Worm (Caenorhabditis elegans): ENCODE results near the gene tbg-1.

tbg-1 gene

DNA sequence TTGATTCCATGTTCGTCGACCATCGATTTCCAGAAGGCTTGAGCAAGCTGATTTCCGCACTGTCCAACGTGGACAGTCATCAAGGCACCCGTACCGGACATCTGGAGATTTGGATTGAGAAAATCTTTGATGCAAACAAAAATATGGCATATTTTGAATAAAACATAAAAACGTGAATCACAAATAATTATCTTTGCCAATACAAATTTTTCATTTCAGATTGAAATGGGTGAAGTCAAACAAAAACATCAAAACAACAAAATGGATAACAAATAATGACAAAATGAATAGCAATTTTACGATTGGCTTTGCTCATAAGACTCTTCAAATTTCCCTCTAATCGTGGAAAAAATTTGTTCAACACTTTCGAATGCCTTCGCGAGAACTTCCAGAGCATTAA is at the start of gene tbg-1:
tbg-1 (minus strand) TSS at position 101 of the 400 bp plus-strand sequence.
- TF ChIP-seq unc-62 (GFP tag; optimal IDR thresholded peaks at IDR 0.05), result no peak

DNA sequence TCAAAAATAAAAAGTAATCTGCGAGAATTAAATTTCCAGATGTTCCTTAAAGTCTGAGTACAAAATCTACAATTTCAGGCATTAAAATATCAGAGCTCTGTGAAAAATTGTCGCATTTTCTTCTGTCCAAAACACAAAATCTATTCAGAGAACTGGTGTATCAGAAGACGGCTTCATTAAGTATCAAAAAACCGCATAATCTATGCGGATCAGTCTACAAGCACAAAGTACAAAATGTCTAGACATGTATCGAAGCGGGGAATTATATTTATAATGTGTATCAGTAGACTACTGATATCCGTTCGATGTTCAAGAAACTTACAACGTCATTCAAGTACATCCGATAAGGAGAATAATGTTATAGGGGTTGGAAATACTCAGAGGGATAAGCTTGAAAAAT is 40.6 kb upstream of the tbg-1 start:
- TF ChIP-seq unc-62 (GFP tag; optimal IDR thresholded peaks at IDR 0.05), result no peak

DNA sequence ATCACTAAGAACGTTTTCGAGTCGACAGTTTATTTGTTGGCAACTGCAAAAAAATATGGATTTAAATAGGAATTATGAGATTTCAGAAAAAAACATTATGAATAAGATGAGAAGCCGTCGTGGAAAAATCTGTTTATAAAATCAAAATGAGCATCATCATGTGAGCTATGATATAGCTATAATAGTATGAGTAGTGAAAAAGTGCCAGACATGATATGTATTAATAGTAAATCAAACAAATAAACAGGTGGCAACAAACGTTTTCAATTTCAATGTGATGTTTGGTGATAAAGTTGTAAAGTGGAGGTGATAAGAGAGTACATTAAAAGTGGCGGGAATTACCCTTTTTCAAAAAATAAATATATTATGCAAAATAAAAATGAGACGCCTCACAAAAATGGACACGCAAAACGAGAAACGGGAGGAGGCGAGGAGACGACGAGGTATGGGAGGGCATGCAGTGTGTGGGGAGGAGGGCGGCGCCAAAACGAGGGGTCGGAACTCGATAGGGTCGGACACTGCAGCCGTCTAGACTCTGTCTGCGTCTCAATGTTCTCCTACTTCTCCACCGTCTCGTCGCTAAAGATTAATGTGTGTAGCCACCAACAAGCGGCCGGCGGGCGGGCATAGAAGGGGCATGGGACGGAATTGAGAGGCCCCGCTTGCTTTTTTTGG is 38.8 kb upstream of the tbg-1 start, which contains the start of gene C07A9.9:
C07A9.9 (minus strand) TSS at position 51 of the 675 bp plus-strand sequence.
- no peak for TF ChIP-seq unc-62 (GFP tag; optimal IDR thresholded peaks at IDR 0.05)

DNA sequence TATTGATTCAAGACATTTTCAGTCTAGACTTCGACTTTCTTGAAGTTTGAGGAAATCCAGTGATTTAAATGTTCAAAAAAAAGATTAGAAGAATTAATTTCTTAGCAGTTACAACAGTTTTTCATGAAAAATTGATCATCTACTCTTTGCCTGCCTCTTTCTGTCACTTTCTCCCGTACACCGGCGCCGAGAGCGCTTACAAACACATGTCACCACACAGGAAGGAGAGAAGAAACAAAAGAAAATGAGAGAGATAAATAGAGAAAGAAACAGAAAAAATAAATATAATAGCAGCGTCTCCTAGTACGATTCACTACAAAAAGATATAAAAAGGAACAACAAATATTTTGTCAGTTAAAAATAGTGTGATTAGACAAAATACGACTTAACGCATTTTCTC is 37.7 kb upstream of the tbg-1 start:
- TF ChIP-seq unc-62 (GFP tag; optimal IDR thresholded peaks at IDR 0.05), result no peak

DNA sequence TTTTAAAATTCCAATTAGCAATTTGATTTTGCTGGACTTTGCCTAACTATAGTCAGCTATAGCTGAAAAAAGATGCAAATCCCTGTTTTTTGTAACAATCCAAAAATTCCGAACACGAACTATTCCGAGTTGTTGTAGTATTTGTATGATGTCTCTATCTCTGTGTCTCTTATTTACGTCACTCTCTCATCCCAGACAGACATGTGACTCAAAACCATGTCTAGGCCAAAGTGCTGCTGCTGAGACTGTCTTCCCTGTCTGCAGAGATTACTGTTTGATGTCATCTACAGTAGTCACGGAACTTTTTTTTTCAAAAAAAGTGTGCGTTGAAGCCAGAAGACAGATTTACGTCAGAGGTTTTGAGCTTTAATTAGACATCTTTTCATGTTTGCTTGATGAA is 37.3 kb upstream of the tbg-1 start:
- no peak for TF ChIP-seq unc-62 (GFP tag; optimal IDR thresholded peaks at IDR 0.05)

DNA sequence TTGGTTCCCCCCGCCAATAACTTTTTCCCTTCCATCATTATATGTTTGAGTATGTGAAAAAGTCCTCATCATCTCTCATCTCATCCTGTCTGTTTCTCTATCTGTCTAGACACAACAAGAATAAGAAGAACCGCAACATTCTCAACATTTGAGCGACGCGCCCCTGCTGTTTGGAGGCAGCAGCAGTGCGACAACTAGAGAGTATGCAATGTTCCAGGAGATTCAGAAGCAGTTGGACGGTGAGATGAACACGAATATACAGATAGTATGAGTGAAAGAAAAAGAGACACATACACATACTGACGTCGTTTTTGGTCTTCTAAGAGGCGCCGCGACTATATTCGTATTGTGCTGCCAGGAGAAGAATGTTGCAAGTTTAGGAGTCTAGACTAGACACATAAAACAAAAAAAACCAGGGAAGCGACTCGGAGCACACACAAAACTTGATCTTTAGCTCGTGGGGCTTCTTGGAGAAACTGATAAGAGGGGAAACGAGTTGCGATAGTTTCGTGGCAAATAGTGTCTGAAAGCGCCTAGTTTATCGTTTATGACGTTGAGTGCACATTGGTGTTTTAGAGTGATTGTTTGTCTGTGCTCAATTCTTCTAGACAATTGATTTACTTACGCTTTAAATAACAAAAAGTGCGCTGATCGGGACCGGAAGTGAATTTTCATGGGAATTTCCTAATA is 36.7 kb upstream of the tbg-1 start:
- TF ChIP-seq unc-62 (GFP tag; optimal IDR thresholded peaks at IDR 0.05), result no peak

DNA sequence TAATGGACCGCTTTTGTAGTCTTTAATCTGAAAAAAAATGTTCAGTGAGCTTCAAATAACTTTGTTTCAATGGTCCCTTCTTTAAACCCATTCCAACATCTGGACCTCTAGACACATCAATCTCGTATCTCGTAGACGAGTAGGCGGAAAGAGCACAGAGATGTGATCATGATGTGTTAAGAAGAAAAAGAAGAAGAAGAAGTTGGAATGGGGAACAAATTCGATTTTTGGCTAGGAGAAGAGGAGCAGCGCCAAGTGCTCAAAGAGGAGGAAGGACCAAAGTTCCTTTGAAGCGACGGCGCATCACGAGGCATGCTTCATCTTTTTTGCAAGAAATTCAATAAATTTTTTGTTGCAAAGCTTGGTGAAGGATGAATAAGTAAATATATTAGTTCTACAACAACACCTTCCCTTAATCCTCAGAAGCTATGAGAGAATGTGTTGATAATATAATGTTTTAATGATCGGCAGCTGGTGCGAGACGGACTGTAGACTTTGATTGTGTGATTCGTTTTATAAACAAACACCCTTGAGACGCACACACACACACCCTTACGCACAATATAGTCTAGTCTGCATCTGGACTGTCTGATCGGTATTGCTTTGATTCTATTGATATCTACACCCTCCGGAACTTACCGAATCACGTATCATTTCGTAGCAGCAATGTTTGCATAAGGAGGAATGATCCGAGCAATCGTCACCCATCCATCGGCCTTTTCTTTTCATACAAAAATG is 35.7 kb upstream of the tbg-1 start:
- TF ChIP-seq unc-62 (GFP tag; optimal IDR thresholded peaks at IDR 0.05), result no peak

DNA sequence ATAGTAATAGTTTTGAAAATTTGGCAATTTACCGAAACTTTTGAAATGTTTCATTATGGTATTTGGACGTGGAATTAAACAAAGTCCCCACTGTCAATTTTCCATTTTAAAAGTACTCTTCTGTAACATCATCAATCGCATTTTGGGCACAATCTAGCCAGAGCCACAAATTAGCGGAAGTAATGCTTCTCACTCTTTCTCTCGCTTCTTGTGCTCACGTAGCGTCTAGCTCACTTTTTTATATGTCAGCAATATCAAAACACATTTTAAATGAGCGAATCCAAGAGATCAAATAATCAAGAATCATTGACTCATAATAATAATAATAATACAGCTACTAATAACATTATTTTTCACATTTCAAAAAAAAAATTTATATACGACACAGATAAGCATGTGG is 35.0 kb upstream of the tbg-1 start:
- TF ChIP-seq unc-62 (GFP tag; optimal IDR thresholded peaks at IDR 0.05), result no peak

DNA sequence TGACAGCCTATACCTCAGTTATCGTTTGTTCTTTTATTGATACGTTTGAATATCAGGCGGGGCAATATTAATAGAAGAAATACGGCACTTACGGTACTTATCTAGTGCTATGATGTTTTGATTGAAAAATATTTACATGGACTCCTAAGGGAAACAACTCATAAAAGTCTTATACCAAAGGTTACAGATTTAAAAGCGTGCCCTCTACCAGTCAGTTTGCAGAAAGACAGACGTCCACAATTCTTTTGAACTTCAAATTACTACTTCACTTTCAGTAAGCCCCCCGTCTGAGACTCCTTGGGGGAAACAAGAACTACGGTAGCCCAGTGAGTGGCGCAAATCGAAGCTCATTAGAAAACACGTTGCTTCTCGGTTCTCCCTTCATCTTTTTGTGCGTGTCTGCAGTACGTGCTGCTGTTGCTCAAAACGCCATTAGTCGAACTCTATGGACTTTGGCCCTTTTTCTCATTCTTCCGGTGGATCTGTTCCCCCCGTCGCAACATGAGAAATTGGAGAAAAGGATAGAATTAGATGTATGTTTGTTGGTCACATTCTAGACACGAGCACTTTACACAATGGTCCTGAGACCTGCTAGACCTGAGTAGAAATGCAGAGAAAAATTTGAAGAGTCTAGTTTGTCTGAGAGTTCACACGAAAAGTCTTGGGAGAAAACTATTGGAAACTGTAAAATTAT is 33.5 kb upstream of the tbg-1 start:
- no peak for TF ChIP-seq unc-62 (GFP tag; optimal IDR thresholded peaks at IDR 0.05)

DNA sequence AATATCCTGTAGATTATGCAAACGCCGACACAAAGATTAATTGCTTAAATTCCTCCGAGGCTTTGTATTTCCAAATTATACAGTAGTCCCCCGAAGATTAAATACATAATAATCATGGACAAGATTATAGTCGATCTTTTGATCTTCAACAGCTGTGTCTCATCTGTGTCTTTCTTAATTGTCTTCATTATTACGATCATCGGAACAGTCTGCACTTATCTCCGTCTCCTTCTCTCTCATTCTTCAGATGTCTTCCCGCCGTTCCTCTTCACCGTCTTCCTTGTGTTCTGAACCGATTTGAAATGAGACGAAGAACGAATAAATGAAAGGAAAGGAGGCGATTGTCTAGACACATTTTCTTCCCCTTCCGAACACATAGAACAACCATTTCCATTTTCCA is 32.2 kb upstream of the tbg-1 start:
- no peak for TF ChIP-seq unc-62 (GFP tag; optimal IDR thresholded peaks at IDR 0.05)

DNA sequence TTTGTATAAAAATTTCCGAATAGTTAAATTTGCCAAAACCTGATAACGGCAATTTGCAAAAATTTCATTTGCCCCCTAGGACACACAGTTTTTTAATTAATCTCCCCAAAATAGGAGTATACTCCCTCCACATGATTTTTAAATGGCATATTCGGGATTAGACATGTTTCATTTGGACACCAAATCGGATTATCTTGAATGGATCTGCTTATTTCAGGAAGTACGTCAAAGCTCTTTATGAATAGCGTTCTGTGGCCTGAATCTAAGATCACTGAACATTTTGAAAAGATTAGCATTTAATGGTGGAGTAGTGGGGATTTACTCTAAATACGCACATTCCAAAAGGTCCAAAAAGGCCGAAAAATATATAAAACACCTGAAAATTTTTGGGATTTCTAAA is 29.6 kb upstream of the tbg-1 start:
- no peak for TF ChIP-seq unc-62 (GFP tag; optimal IDR thresholded peaks at IDR 0.05)

DNA sequence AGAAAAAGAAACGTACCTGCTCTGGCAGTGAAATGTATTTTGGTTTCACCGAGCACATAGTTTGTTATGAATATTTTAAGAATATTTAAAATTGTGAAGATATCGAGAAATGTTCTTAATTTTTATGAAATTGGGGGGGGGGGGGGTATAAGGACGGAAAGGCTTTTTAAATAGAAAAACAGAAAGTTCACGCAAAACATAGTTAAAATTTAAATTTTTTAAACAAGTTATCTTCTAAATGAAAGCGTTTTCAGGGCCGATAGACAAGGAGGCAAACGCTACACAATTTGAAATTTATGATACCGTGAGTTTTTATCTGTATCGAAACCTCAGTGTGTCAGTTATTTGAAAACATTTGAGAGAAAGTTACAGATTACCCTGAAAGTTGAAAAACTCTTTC is 26.8 kb upstream of the tbg-1 start, which contains the start of gene C15H7.4:
C15H7.4 (minus strand) TSS at position 101 of the 400 bp plus-strand sequence.
- no peak for TF ChIP-seq unc-62 (GFP tag; optimal IDR thresholded peaks at IDR 0.05)

DNA sequence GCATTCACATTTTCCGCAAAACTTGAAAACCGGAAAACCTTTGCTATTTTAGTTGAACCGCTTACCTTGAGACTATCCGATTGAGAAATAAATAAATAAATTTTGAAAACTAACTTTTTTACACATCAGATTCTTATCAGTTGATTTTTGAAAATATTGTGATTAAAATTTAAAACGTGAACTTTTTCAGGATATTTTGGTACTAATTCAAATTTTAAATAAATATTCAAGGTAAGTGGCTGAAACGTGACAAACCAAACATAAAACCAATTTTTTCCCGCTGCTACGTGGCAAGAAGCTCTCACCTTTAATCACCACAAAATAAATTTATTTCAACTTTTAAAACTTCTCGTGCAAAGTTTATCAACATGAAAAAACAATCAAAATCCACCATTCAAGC is 22.9 kb upstream of the tbg-1 start, which contains the start of gene C15H7.3:
C15H7.3 (minus strand) TSS at position 101 of the 400 bp plus-strand sequence.
- no peak for TF ChIP-seq unc-62 (GFP tag; optimal IDR thresholded peaks at IDR 0.05)

DNA sequence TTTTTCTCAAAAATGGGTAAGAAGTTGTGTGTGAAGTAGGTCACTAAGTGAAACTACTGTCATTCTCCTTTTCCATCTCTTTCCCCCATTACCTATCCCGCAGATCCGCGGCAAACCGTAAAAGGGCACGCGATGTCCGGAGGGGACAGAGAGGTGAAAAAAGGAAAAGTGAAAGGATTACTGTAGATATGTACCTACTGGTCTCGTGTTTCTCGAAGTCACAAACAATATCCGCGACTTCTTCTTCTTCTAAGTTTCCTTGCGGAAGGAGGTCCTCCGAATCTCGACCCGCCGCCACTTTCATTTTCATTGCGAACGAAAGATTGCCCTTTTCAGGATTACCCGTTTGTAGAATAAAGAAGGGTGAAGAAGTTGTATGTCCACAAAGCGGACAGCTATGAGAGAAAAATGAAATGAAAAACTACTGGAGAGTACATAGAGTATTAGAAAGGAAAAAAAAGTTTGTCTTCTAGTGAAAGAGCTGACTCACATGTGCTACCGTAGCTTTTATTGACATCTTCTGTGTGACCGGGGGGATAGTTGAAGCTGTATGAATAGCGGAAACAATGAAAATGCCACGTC is 17.6 kb upstream of the tbg-1 start:
- TF ChIP-seq unc-62 (GFP tag; optimal IDR thresholded peaks at IDR 0.05), result no peak

DNA sequence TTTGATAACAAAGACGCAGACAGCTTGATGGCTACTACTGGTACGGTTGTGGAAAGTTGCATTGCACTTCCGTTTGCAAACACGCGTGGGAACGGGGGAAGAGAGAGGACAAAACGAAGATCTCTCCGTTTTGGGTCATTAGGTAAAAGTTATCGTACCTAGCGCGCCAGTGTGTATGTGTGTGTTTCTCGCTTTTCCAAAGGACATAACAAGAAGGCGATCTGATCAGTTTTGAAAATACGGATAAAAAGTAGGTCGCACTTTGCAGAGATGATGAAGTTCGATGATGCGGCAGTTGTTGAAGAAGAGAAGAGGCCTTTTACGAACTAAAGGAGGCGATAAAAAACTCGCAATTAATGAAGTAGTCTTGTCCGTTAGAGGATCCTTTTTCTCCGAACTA is 16.1 kb upstream of the tbg-1 start:
- TF ChIP-seq unc-62 (GFP tag; optimal IDR thresholded peaks at IDR 0.05), result no peak

DNA sequence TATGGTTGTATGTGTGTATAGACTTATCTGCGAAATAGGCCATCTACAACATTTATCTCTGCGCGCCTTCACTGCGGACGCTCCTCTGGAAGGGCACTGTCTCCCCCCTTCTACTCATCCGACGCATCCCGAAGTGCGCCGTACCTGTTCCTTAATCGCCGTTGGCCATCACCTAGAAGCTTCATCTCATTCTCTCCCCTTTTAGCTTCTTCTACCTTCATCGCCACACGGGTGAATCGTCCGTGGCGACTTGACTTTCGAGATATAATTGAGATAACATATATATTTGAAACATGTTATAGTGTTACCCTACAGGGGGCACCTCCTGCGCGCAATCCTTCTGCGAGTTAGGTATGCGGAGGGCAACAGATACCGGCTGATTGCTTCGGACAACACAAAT is 13.2 kb upstream of the tbg-1 start:
- TF ChIP-seq unc-62 (GFP tag; optimal IDR thresholded peaks at IDR 0.05), result no peak

Data from whole organism, dauer.